Worm (Caenorhabditis elegans) whole organism, L4 larva: ENCODE data around the gene cdk-1.

Experiments
- F44E2.7 ChIP-seq: fragments of 200-800 bp; sonication (Bioruptor generic); IDR thresholded peaks from 2 replicates; pipeline ENCODE4 v2.1.2; 2022; ENCODE audit warnings: missing genetic modification characterization, missing compliant biosample characterization
- cey-2 ChIP-seq: sonication (generic microtip); optimal IDR thresholded peaks from 3 replicates; lab custom pipeline; 2017; ENCODE audit warnings: missing genetic modification characterization, mild to moderate bottlenecking, missing compliant biosample characterization, antibody characterized with exemption, borderline replicate concordance; ENCODE audit not compliant: insufficient read depth
- dpl-1 ChIP-seq: fragments of 150-350 bp; optimal IDR thresholded peaks from 2 replicates; lab custom pipeline; 2014; ENCODE audit warnings: missing biosample characterization, missing genetic modification reagents, missing genetic modification characterization
- lin-13 ChIP-seq: fragments of 150-350 bp; optimal IDR thresholded peaks from 2 replicates; lab custom pipeline; 2014; ENCODE audit warnings: missing biosample characterization, missing genetic modification reagents, missing genetic modification characterization
- lin-38 ChIP-seq: fragments of 200-800 bp; sonication (Bioruptor generic); IDR thresholded peaks from 2 replicates; pipeline ENCODE4 v1.3.6; 2022; ENCODE audit warnings: missing genetic modification reagents, missing genetic modification characterization, missing compliant biosample characterization
- lir-3 ChIP-seq: sonication (generic microtip); optimal IDR thresholded peaks from 2 replicates; lab custom pipeline; 2016; ENCODE audit warnings: mild to moderate bottlenecking, missing genetic modification characterization, missing compliant biosample characterization
- nhr-42 ChIP-seq: fragments of 200-800 bp; sonication (Bioruptor generic); IDR thresholded peaks from 2 replicates; pipeline ENCODE4 v1.3.6; 2022; ENCODE audit warnings: missing genetic modification characterization, missing compliant biosample characterization
- nhr-48 ChIP-seq: sonication (generic microtip); optimal IDR thresholded peaks from 2 replicates; lab custom pipeline; 2016; ENCODE audit warnings: mild to moderate bottlenecking, missing genetic modification characterization, missing compliant biosample characterization
- sdz-12 ChIP-seq: fragments of 200-800 bp; sonication (Bioruptor generic); optimal IDR thresholded peaks from 2 replicates; lab custom pipeline; 2018; ENCODE audit warnings: mild to moderate bottlenecking, missing genetic modification characterization, missing compliant biosample characterization
- skn-1 ChIP-seq: fragments of 150-350 bp; optimal IDR thresholded peaks from 2 replicates; lab custom pipeline; 2014; ENCODE audit warnings: missing biosample characterization, missing genetic modification characterization
- unc-62 ChIP-seq, 3 experiments: fragments of 150-350 bp in 1 of 3; sonication (generic microtip); optimal IDR thresholded peaks in 2 of 3; peaks in 1 of 3; 1 replicate in 1 of 3; 2 replicates in 2 of 3; lab custom pipeline; 2014 to 2017; ENCODE audit warnings: missing biosample characterization in 3 of 3, missing genetic modification characterization in 3 of 3, missing genetic modification reagents in 3 of 3, missing genotype in 1 of 3
- zag-1 ChIP-seq: fragments of 150-350 bp; optimal IDR thresholded peaks from 2 replicates; lab custom pipeline; 2014; ENCODE audit warnings: missing biosample characterization, missing genetic modification characterization
- ztf-11 ChIP-seq: fragments of 150-350 bp; optimal IDR thresholded peaks from 2 replicates; lab custom pipeline; 2014; ENCODE audit warnings: missing biosample characterization, missing genetic modification characterization

DNA sequence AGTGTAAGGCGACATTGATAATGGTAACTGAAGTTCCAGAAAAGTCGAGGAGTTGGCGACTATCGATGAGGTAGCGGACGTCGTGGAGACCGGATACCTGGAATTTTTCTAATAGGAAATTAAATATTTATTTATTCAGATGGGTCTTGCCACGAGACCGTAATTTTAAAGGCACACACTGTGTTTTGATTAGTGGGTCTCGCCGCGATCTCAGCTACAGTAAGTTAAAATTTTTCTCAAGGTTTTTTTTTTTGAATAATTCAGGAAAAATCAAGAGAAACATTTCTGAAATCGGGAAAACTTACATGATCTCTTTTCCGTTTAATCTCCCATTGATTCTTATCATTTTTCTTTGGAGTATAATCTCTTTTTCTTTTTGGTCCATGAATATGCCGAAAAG is 31.8 kb downstream of the cdk-1 start:
- TF ChIP-seq ztf-11 (tag; lab: Kevin White, UChicago): no peak
- TF ChIP-seq dpl-1: no peak
- no peak for TF ChIP-seq F44E2.7
- no peak for TF ChIP-seq nhr-42
- TF ChIP-seq lin-38 (GFP tag; lab: Robert Waterston, UW): peak; percentile 32; the same call in 1 of the 2 replicates
- no peak for TF ChIP-seq lir-3
- no peak for TF ChIP-seq zag-1 (tag; lab: Kevin White, UChicago)
- TF ChIP-seq lin-13: no peak
- TF ChIP-seq nhr-48 (tag; lab: Kevin White, UChicago): no peak
- TF ChIP-seq skn-1 (tag; lab: Kevin White, UChicago): no peak
- no peak for TF ChIP-seq sdz-12
- TF ChIP-seq cey-2: no peak
- TF ChIP-seq unc-62 (GFP tag; optimal IDR thresholded peaks at IDR 0.05 in 1 of 2; lab: Kevin White, UChicago): no peak
- no peak for TF ChIP-seq unc-62 (tag; optimal IDR thresholded peaks at IDR 0.05; lab: Kevin White, UChicago)
